Worm (Caenorhabditis elegans) whole organism, L1 larva: ENCODE measurements around the gene toca-2.

Experiments used
- ets-5 ChIP-seq: fragments of 200-800 bp; sonication (Bioruptor generic); IDR thresholded peaks from 2 replicates; pipeline ENCODE4 v1.3.6; 2022; ENCODE audit warnings: missing genetic modification characterization, missing compliant biosample characterization
- irx-1 ChIP-seq: sonication (generic microtip); optimal IDR thresholded peaks from 2 replicates; lab custom pipeline; 2016; ENCODE audit warnings: missing genetic modification characterization, missing compliant biosample characterization
- lir-3 ChIP-seq: sonication (generic microtip); optimal IDR thresholded peaks from 2 replicates; lab custom pipeline; 2016; ENCODE audit warnings: mild to moderate bottlenecking, missing genetic modification characterization, moderate library complexity, missing compliant biosample characterization; ENCODE audit not compliant: poor library complexity
- skn-1 ChIP-seq: fragments of 150-350 bp; optimal IDR thresholded peaks from 2 replicates; lab custom pipeline; 2014; ENCODE audit warnings: missing biosample characterization, missing genetic modification characterization
- snpc-4 ChIP-seq: fragments of 150-350 bp; optimal IDR thresholded peaks from 2 replicates; lab custom pipeline; 2014; ENCODE audit warnings: missing biosample characterization, missing genetic modification characterization
- sptf-1 ChIP-seq: fragments of 150-350 bp; optimal IDR thresholded peaks from 2 replicates; lab custom pipeline; 2014; ENCODE audit warnings: missing biosample characterization, missing genetic modification characterization
- tbx-2 ChIP-seq: sonication (generic microtip); optimal IDR thresholded peaks from 2 replicates; lab custom pipeline; 2016; ENCODE audit warnings: missing genetic modification characterization, missing compliant biosample characterization
- unc-30 ChIP-seq: sonication (generic microtip); optimal IDR thresholded peaks from 2 replicates; lab custom pipeline; 2017; ENCODE audit warnings: missing biosample characterization, missing genetic modification characterization
- zag-1 ChIP-seq: fragments of 150-350 bp; optimal IDR thresholded peaks from 2 replicates; lab custom pipeline; 2014; ENCODE audit warnings: missing biosample characterization, missing genetic modification characterization
- ztf-11 ChIP-seq, 2 experiments: sonication (generic microtip); optimal IDR thresholded peaks; 2 replicates each; lab custom pipeline; 2016 to 2017; ENCODE audit warnings: missing genetic modification characterization in 2 of 2, missing biosample characterization in 1 of 2, missing compliant biosample characterization in 1 of 2
- ztf-4 ChIP-seq: fragments of 150-350 bp; optimal IDR thresholded peaks from 2 replicates; lab custom pipeline; 2014; ENCODE audit warnings: missing biosample characterization, missing genetic modification characterization

- TF ChIP-seq zag-1 (tag; lab: Kevin White, UChicago), result no peak
- TF ChIP-seq lir-3 (tag; lab: Kevin White, UChicago), result no peak
- no peak for TF ChIP-seq unc-30
- no peak for TF ChIP-seq skn-1 (tag; lab: Kevin White, UChicago)
- TF ChIP-seq ztf-11 (tag; optimal IDR thresholded peaks at IDR 0.05; lab: Kevin White, UChicago), result no peak
- TF ChIP-seq sptf-1 (tag; lab: Kevin White, UChicago), result no peak
- no peak for TF ChIP-seq snpc-4
- no peak for TF ChIP-seq irx-1 (tag; lab: Kevin White, UChicago)
- TF ChIP-seq ets-5, result no peak
- peak; percentile 16 for TF ChIP-seq tbx-2 (tag; lab: Kevin White, UChicago)
- TF ChIP-seq ztf-4 (tag; lab: Kevin White, UChicago), result no peak
Measured at ce11 chrIII:13710666-13711065, 45.0 kb upstream of the toca-2 start.
